Fruit fly (Drosophila melanogaster): ENCODE data around the gene TwdlZ.

- TF ChIP-seq CG12768 (GFP tag; optimal IDR thresholded peaks at IDR 0.05) (no peak), cnc (optimal IDR thresholded peaks at IDR 0.05) (no peak)
Measured at dm6 chrX:16697882-16698571, 40.0 kb upstream of the TwdlZ start.
